Worm (Caenorhabditis elegans) whole organism, midembryonic: ENCODE results near the gene C50F7.3.

Source experiments
- T22C8.4 ChIP-seq: fragments of 200-800 bp; sonication (Bioruptor generic); IDR thresholded peaks from 2 replicates; pipeline ENCODE4 v1.3.6; 2022; ENCODE audit warnings: missing genetic modification characterization, missing compliant biosample characterization
- cog-1 ChIP-seq: sonication (generic microtip); optimal IDR thresholded peaks from 2 replicates; lab custom pipeline; 2016; ENCODE audit warnings: missing genetic modification characterization, missing compliant biosample characterization
- flt-1 ChIP-seq: fragments of 200-800 bp; sonication (Bioruptor generic); IDR thresholded peaks from 2 replicates; pipeline ENCODE4 v1.3.6; 2022; ENCODE audit warnings: missing genetic modification characterization, missing compliant biosample characterization
- klf-2 ChIP-seq: fragments of 200-800 bp; sonication (Bioruptor generic); conservative IDR thresholded peaks from 2 replicates; pipeline ENCODE4 v1.3.6; 2022; ENCODE audit warnings: missing genetic modification reagents, missing genetic modification characterization, missing compliant biosample characterization
- med-1 ChIP-seq: sonication (generic microtip); optimal IDR thresholded peaks from 2 replicates; lab custom pipeline; 2017; ENCODE audit warnings: missing genetic modification characterization, mild to moderate bottlenecking, missing compliant biosample characterization, antibody characterized with exemption, missing genetic modification reagents; ENCODE audit not compliant: insufficient read depth
- ref-1 ChIP-seq: fragments of 200-800 bp; sonication (Bioruptor generic); conservative IDR thresholded peaks from 2 replicates; pipeline ENCODE4 v1.3.6; 2022; ENCODE audit warnings: missing genetic modification reagents, missing genetic modification characterization, missing compliant biosample characterization
- tab-1 ChIP-seq: fragments of 200-800 bp; sonication (Bioruptor generic); IDR thresholded peaks from 2 replicates; pipeline ENCODE4 v1.3.6; 2022; ENCODE audit warnings: missing genetic modification characterization, missing compliant biosample characterization
- ztf-23 ChIP-seq: fragments of 200-800 bp; sonication (Bioruptor generic); IDR thresholded peaks from 2 replicates; pipeline ENCODE4 v1.3.6; 2022; ENCODE audit warnings: missing genetic modification reagents, missing genetic modification characterization, missing compliant biosample characterization
- ztf-29 ChIP-seq: fragments of 200-800 bp; sonication (Bioruptor generic); IDR thresholded peaks from 2 replicates; pipeline ENCODE4 v1.3.6; 2022; ENCODE audit warnings: missing genetic modification reagents, missing genetic modification characterization, missing compliant biosample characterization

The C50F7.3 gene

ce11 chrIV:7731960-7732359 lies at the start of gene C50F7.3, which contains the start of gene C50F7.9:
Gene C50F7.3 (plus strand): TSS chrIV:7732329.
Gene C50F7.9 (minus strand): TSS chrIV:7732060.
- TF ChIP-seq cog-1 (tag; lab: Kevin White, UChicago) (no peak), med-1 (GFP tag; lab: Kevin White, UChicago) (no peak), klf-2 (no peak), ztf-23 (GFP tag; lab: Robert Waterston, UW) (no peak), tab-1 (GFP tag; lab: Robert Waterston, UW) (no peak), flt-1 (GFP tag; lab: Robert Waterston, UW) (no peak), ztf-29 (no peak), T22C8.4 (GFP tag; lab: Robert Waterston, UW) (no peak), ref-1 (GFP tag; lab: Robert Waterston, UW) (no peak)

- TF ChIP-seq med-1 (GFP tag; lab: Kevin White, UChicago): no peak
- no peak for TF ChIP-seq tab-1 (GFP tag; lab: Robert Waterston, UW)
- TF ChIP-seq flt-1 (GFP tag; lab: Robert Waterston, UW): no peak
Measured at ce11 chrIV:7689326-7689725, 42.8 kb upstream of the C50F7.3 start.

ce11 chrIV:7692451-7692850 lies 39.7 kb upstream of the C50F7.3 start:
- TF ChIP-seq cog-1 (tag; lab: Kevin White, UChicago) (no peak), tab-1 (GFP tag; lab: Robert Waterston, UW) (no peak), klf-2 (no peak), T22C8.4 (GFP tag; lab: Robert Waterston, UW) (no peak), flt-1 (GFP tag; lab: Robert Waterston, UW) (no peak), ref-1 (GFP tag; lab: Robert Waterston, UW) (no peak), ztf-29 (no peak), ztf-23 (GFP tag; lab: Robert Waterston, UW) (no peak), med-1 (GFP tag; lab: Kevin White, UChicago) (no peak)

ce11 chrIV:7698320-7698719 lies 33.8 kb upstream of the C50F7.3 start, which contains the start of gene flp-13:
Gene flp-13 (minus strand): TSS chrIV:7698420.
- no peak for TF ChIP-seq flt-1 (GFP tag; lab: Robert Waterston, UW)
- no peak for TF ChIP-seq ztf-29
- TF ChIP-seq T22C8.4 (GFP tag; lab: Robert Waterston, UW): no peak
- TF ChIP-seq cog-1 (tag; lab: Kevin White, UChicago): no peak
- TF ChIP-seq ztf-23 (GFP tag; lab: Robert Waterston, UW): no peak
- no peak for TF ChIP-seq tab-1 (GFP tag; lab: Robert Waterston, UW)
- no peak for TF ChIP-seq ref-1 (GFP tag; lab: Robert Waterston, UW)
- no peak for TF ChIP-seq med-1 (GFP tag; lab: Kevin White, UChicago)
- no peak for TF ChIP-seq klf-2

ce11 chrIV:7706805-7707204 lies 25.3 kb upstream of the C50F7.3 start, which contains the start of gene F33D4.4:
Gene F33D4.4 (minus strand): TSS chrIV:7706905.
- TF ChIP-seq cog-1 (tag; lab: Kevin White, UChicago) (no peak), flt-1 (GFP tag; lab: Robert Waterston, UW) (no peak), ztf-23 (GFP tag; lab: Robert Waterston, UW) (no peak), T22C8.4 (GFP tag; lab: Robert Waterston, UW) (no peak), tab-1 (GFP tag; lab: Robert Waterston, UW) (no peak), ref-1 (GFP tag; lab: Robert Waterston, UW) (no peak), med-1 (GFP tag; lab: Kevin White, UChicago) (no peak), ztf-29 (no peak), klf-2 (no peak)

- TF ChIP-seq ref-1 (GFP tag; lab: Robert Waterston, UW) (no peak), cog-1 (tag; lab: Kevin White, UChicago) (peak; percentile 3), flt-1 (GFP tag; lab: Robert Waterston, UW) (no peak), ztf-23 (GFP tag; lab: Robert Waterston, UW) (no peak), med-1 (GFP tag; lab: Kevin White, UChicago) (no peak), ztf-29 (no peak), klf-2 (no peak), T22C8.4 (GFP tag; lab: Robert Waterston, UW) (no peak)
Measured at ce11 chrIV:7709701-7710100, 22.4 kb upstream of the C50F7.3 start, which contains the start of the genes mrpl-1, emc-6 and mrps-24. Gene mrpl-1 (minus strand): TSS chrIV:7709701. Gene emc-6 (minus strand): TSS chrIV:7709736. Gene mrps-24 (plus strand): TSS chrIV:7710045.

ce11 chrIV:7710824-7711223 lies 21.3 kb upstream of the C50F7.3 start, which contains the start of gene nhr-8:
Gene nhr-8 (plus strand): TSS chrIV:7710983.
- no peak for TF ChIP-seq ztf-23 (GFP tag; lab: Robert Waterston, UW)
- TF ChIP-seq ztf-29: no peak
- no peak for TF ChIP-seq cog-1 (tag; lab: Kevin White, UChicago)
- no peak for TF ChIP-seq T22C8.4 (GFP tag; lab: Robert Waterston, UW)
- no peak for TF ChIP-seq klf-2
- no peak for TF ChIP-seq med-1 (GFP tag; lab: Kevin White, UChicago)
- no peak for TF ChIP-seq tab-1 (GFP tag; lab: Robert Waterston, UW)
- no peak for TF ChIP-seq ref-1 (GFP tag; lab: Robert Waterston, UW)
- TF ChIP-seq flt-1 (GFP tag; lab: Robert Waterston, UW): no peak

- no peak for TF ChIP-seq cog-1 (tag; lab: Kevin White, UChicago)
- TF ChIP-seq klf-2: no peak
- no peak for TF ChIP-seq ztf-23 (GFP tag; lab: Robert Waterston, UW)
- no peak for TF ChIP-seq flt-1 (GFP tag; lab: Robert Waterston, UW)
- TF ChIP-seq med-1 (GFP tag; lab: Kevin White, UChicago): no peak
- no peak for TF ChIP-seq T22C8.4 (GFP tag; lab: Robert Waterston, UW)
- no peak for TF ChIP-seq ref-1 (GFP tag; lab: Robert Waterston, UW)
- no peak for TF ChIP-seq ztf-29
- TF ChIP-seq tab-1 (GFP tag; lab: Robert Waterston, UW): no peak
Measured at ce11 chrIV:7712252-7712651, 19.9 kb upstream of the C50F7.3 start.

- TF ChIP-seq klf-2 (no peak), flt-1 (GFP tag; lab: Robert Waterston, UW) (no peak), cog-1 (tag; lab: Kevin White, UChicago) (no peak), ztf-23 (GFP tag; lab: Robert Waterston, UW) (no peak), tab-1 (GFP tag; lab: Robert Waterston, UW) (no peak), ztf-29 (no peak), T22C8.4 (GFP tag; lab: Robert Waterston, UW) (no peak), med-1 (GFP tag; lab: Kevin White, UChicago) (no peak), ref-1 (GFP tag; lab: Robert Waterston, UW) (no peak)
Measured at ce11 chrIV:7717916-7718315, 14.2 kb upstream of the C50F7.3 start, which contains the start of gene F33D4.6. Gene F33D4.6 (minus strand): TSS chrIV:7718016.
